Worm (Caenorhabditis elegans) whole organism, L4 larva: ENCODE results near the gene R05G6.5.

Source experiments
- D1046.2 ChIP-seq: fragments of 200-800 bp; sonication (Bioruptor generic); IDR thresholded peaks from 2 replicates; pipeline ENCODE4 v1.3.6; 2022; ENCODE audit warnings: missing genetic modification characterization, missing compliant biosample characterization
- F37D6.2 ChIP-seq: sonication (generic microtip); optimal IDR thresholded peaks from 2 replicates; lab custom pipeline; 2016; ENCODE audit warnings: mild to moderate bottlenecking, missing genetic modification characterization, missing compliant biosample characterization
- R02D3.7 ChIP-seq: fragments of 150-350 bp; sonication (generic microtip); optimal IDR thresholded peaks from 3 replicates; lab custom pipeline; 2014; ENCODE audit warnings: missing biosample characterization, missing genetic modification characterization
- aly-2 ChIP-seq: sonication (generic microtip); optimal IDR thresholded peaks from 2 replicates; lab custom pipeline; 2018; ENCODE audit warnings: missing biosample characterization, missing genetic modification characterization
- ceh-28 ChIP-seq: fragments of 150-350 bp; optimal IDR thresholded peaks from 2 replicates; lab custom pipeline; 2014; ENCODE audit warnings: missing biosample characterization, missing genetic modification reagents, missing genetic modification characterization
- ceh-32 ChIP-seq: sonication (generic microtip); optimal IDR thresholded peaks from 2 replicates; lab custom pipeline; 2016; ENCODE audit warnings: mild to moderate bottlenecking, missing genetic modification characterization, missing compliant biosample characterization; ENCODE audit not compliant: poor library complexity
- ceh-44 ChIP-seq: fragments of 200-800 bp; sonication (Bioruptor generic); IDR thresholded peaks from 2 replicates; pipeline ENCODE4 v1.3.6; 2022; ENCODE audit warnings: missing genetic modification reagents, missing genetic modification characterization, missing compliant biosample characterization
- daf-12 ChIP-seq: fragments of 150-350 bp; optimal IDR thresholded peaks from 2 replicates; lab custom pipeline; 2014; ENCODE audit warnings: missing biosample characterization, missing genetic modification reagents, missing genetic modification characterization
- daf-19 ChIP-seq: fragments of 200-800 bp; sonication (Bioruptor generic); conservative IDR thresholded peaks from 2 replicates; pipeline ENCODE4 v1.3.6; 2022; ENCODE audit warnings: missing genetic modification characterization, missing compliant biosample characterization
- dmd-8 ChIP-seq: fragments of 200-800 bp; sonication (Bioruptor generic); IDR thresholded peaks from 2 replicates; pipeline ENCODE4 v1.3.6; 2022; ENCODE audit warnings: missing genetic modification characterization, missing compliant biosample characterization
- dpl-1 ChIP-seq: fragments of 150-350 bp; optimal IDR thresholded peaks from 2 replicates; lab custom pipeline; 2014; ENCODE audit warnings: missing biosample characterization, missing genetic modification reagents, missing genetic modification characterization
- egl-27 ChIP-seq: sonication (generic microtip); optimal IDR thresholded peaks from 3 replicates; lab custom pipeline; 2017; ENCODE audit warnings: missing biosample characterization, missing genetic modification reagents, missing genetic modification characterization
- fkh-10 ChIP-seq: fragments of 150-350 bp; optimal IDR thresholded peaks from 2 replicates; lab custom pipeline; 2014; ENCODE audit warnings: missing biosample characterization, missing genetic modification reagents, missing genetic modification characterization
- fos-1 ChIP-seq: fragments of 150-350 bp; optimal IDR thresholded peaks from 2 replicates; lab custom pipeline; 2014; ENCODE audit warnings: missing biosample characterization, missing genetic modification characterization
- hlh-11 ChIP-seq: fragments of 200-800 bp; sonication (Bioruptor generic); optimal IDR thresholded peaks from 2 replicates; lab custom pipeline; 2018; ENCODE audit warnings: mild to moderate bottlenecking, missing genetic modification characterization, missing compliant biosample characterization
- lin-1 ChIP-seq: fragments of 200-800 bp; sonication (Bioruptor generic); IDR thresholded peaks from 2 replicates; pipeline ENCODE4 v1.3.6; 2022; ENCODE audit warnings: missing genetic modification reagents, missing genetic modification characterization, missing compliant biosample characterization
- lin-13 ChIP-seq: fragments of 150-350 bp; optimal IDR thresholded peaks from 2 replicates; lab custom pipeline; 2014; ENCODE audit warnings: missing biosample characterization, missing genetic modification reagents, missing genetic modification characterization
- lin-15B ChIP-seq: fragments of 150-350 bp; sonication (generic microtip); optimal IDR thresholded peaks from 3 replicates; lab custom pipeline; 2014; ENCODE audit warnings: missing biosample characterization, missing genetic modification characterization
- lin-29 ChIP-seq: fragments of 200-800 bp; sonication (Bioruptor generic); IDR thresholded peaks from 2 replicates; pipeline ENCODE4 v1.3.6; 2022; ENCODE audit warnings: missing genetic modification reagents, missing genetic modification characterization, missing compliant biosample characterization
- lin-38 ChIP-seq: fragments of 200-800 bp; sonication (Bioruptor generic); IDR thresholded peaks from 2 replicates; pipeline ENCODE4 v1.3.6; 2022; ENCODE audit warnings: missing genetic modification reagents, missing genetic modification characterization, missing compliant biosample characterization
- lir-3 ChIP-seq: sonication (generic microtip); optimal IDR thresholded peaks from 2 replicates; lab custom pipeline; 2016; ENCODE audit warnings: mild to moderate bottlenecking, missing genetic modification characterization, missing compliant biosample characterization
- mdt-29 ChIP-seq: fragments of 200-800 bp; sonication (Bioruptor generic); IDR thresholded peaks from 2 replicates; pipeline ENCODE4 v1.3.6; 2022; ENCODE audit warnings: missing genetic modification reagents, missing genetic modification characterization, missing compliant biosample characterization
- mes-2 ChIP-seq: sonication (generic microtip); optimal IDR thresholded peaks from 2 replicates; lab custom pipeline; 2016; ENCODE audit warnings: missing genotype, mild to moderate bottlenecking, missing genetic modification characterization, missing compliant biosample characterization; ENCODE audit not compliant: poor library complexity, severe bottlenecking
- nhr-237 ChIP-seq: sonication (generic microtip); optimal IDR thresholded peaks from 2 replicates; lab custom pipeline; 2017; ENCODE audit warnings: missing biosample characterization, missing genetic modification characterization
- nhr-76 ChIP-seq: fragments of 150-350 bp; optimal IDR thresholded peaks from 2 replicates; lab custom pipeline; 2014; ENCODE audit warnings: missing biosample characterization, missing genetic modification characterization
- nhr-77 ChIP-seq: fragments of 150-350 bp; optimal IDR thresholded peaks from 2 replicates; lab custom pipeline; 2014; ENCODE audit warnings: missing biosample characterization, missing genetic modification characterization
- pha-4 ChIP-seq, 2 experiments: fragments of 150-350 bp in 1 of 2; fragments of 200-800 bp in 1 of 2; sonication (Bioruptor generic) in 1 of 2; IDR thresholded peaks in 1 of 2; optimal IDR thresholded peaks in 1 of 2; 2 replicates each; pipeline versions ENCODE4 v1.3.6 to Lab custom; 2014 to 2022; ENCODE audit warnings: missing genetic modification characterization in 2 of 2, missing genetic modification reagents in 2 of 2, missing biosample characterization in 1 of 2, missing compliant biosample characterization in 1 of 2
- pqm-1 ChIP-seq: sonication (generic microtip); optimal IDR thresholded peaks from 2 replicates; lab custom pipeline; 2017; ENCODE audit warnings: missing biosample characterization, missing genetic modification characterization
- saeg-2 ChIP-seq: fragments of 200-800 bp; sonication (Bioruptor generic); IDR thresholded peaks from 2 replicates; pipeline ENCODE4 v1.3.6; 2022; ENCODE audit warnings: missing genetic modification reagents, missing genetic modification characterization, missing compliant biosample characterization
- sdz-12 ChIP-seq: fragments of 200-800 bp; sonication (Bioruptor generic); optimal IDR thresholded peaks from 2 replicates; lab custom pipeline; 2018; ENCODE audit warnings: mild to moderate bottlenecking, missing genetic modification characterization, missing compliant biosample characterization
- set-16 ChIP-seq: fragments of 200-800 bp; sonication (Bioruptor generic); IDR thresholded peaks from 2 replicates; pipeline ENCODE4 v1.3.6; 2022; ENCODE audit warnings: missing genetic modification reagents, missing genetic modification characterization, missing compliant biosample characterization
- snpc-4 ChIP-seq: fragments of 150-350 bp; optimal IDR thresholded peaks from 2 replicates; lab custom pipeline; 2014; ENCODE audit warnings: missing biosample characterization, missing genetic modification characterization
- spr-3 ChIP-seq: fragments of 200-800 bp; sonication (Bioruptor generic); optimal IDR thresholded peaks from 2 replicates; lab custom pipeline; 2018; ENCODE audit warnings: mild to moderate bottlenecking, missing genetic modification characterization, missing compliant biosample characterization
- tag-97 ChIP-seq: fragments of 200-800 bp; sonication (Bioruptor generic); IDR thresholded peaks from 2 replicates; pipeline ENCODE4 v1.3.6; 2022; ENCODE audit warnings: missing genetic modification characterization, missing compliant biosample characterization
- vab-7 ChIP-seq: fragments of 200-800 bp; sonication (Bioruptor generic); IDR thresholded peaks from 2 replicates; pipeline ENCODE4 v1.3.6; 2022; ENCODE audit warnings: missing genetic modification reagents, missing genetic modification characterization, missing compliant biosample characterization
- zfp-2 ChIP-seq: sonication (generic microtip); optimal IDR thresholded peaks from 2 replicates; lab custom pipeline; 2016; ENCODE audit warnings: mild to moderate bottlenecking, missing genetic modification characterization, missing compliant biosample characterization
- zip-11 ChIP-seq: fragments of 200-800 bp; sonication (Bioruptor generic); IDR thresholded peaks from 2 replicates; pipeline ENCODE4 v1.3.6; 2022; ENCODE audit warnings: missing genetic modification characterization, missing compliant biosample characterization

Gene R05G6.5

DNA sequence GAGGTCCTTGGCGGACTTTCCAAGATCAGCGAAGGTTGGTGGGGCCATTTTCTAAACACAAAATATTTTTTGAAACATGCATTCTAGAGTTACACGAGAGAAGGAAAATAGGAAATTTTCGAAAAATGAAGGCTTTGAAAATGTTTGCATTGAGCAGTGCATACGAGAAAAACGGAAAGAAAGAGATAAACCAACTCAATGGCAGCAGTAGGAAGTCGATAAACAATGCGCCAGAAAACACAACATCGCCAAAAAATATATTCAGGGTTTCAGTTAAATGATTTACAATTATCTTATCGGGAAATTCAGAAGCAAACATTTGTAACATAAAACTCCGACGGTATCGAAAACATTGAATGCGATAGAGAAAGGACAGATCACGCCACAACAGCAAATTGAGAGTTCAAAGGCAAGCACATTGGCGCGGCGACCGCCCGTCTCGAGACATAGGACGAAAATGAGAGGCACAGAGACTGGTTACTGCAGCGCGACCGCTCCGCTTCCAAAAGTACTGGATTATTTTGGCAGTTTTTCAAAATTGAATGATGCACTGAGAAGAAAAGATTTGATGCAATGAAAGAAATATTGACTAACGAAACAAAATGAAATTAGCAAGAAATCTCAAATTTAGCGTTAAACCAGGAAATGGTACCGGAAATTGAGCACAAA lies at the start of gene R05G6.5, which contains the start of gene vdac-1 (continued):
- TF ChIP-seq lir-3 (tag; lab: Kevin White, UChicago) (no peak), fos-1 (tag; lab: Kevin White, UChicago) (no peak), ceh-28 (tag; lab: Kevin White, UChicago) (no peak), sdz-12 (GFP tag; lab: Kevin White, UChicago) (no peak), set-16 (GFP tag; lab: Robert Waterston, UW) (no peak), D1046.2 (no peak)
- TF ChIP-seq, all 104 proteins: peak for 53

ce11 chrIV:7460225-7460624 lies 47.9 kb upstream of the R05G6.5 start, which contains the start of gene F13B6.2:
Gene F13B6.2 (minus strand): TSS chrIV:7460325.
- no peak for TF ChIP-seq snpc-4 (tag; lab: Kevin White, UChicago)
- no peak for TF ChIP-seq lin-15B
- no peak for TF ChIP-seq tag-97 (GFP tag; lab: Robert Waterston, UW)
- TF ChIP-seq aly-2 (tag; lab: Kevin White, UChicago), result no peak
- TF ChIP-seq mdt-29, result no peak
- TF ChIP-seq zfp-2, result no peak
- TF ChIP-seq nhr-76 (tag; lab: Kevin White, UChicago), result no peak
- no peak for TF ChIP-seq daf-12 (tag; lab: Kevin White, UChicago)
- no peak for TF ChIP-seq daf-19 (GFP tag; lab: Robert Waterston, UW)
- no peak for TF ChIP-seq lin-29
- TF ChIP-seq fkh-10, result no peak
- no peak for TF ChIP-seq egl-27 (tag; lab: Kevin White, UChicago)
- no peak for TF ChIP-seq ceh-44 (GFP tag; lab: Robert Waterston, UW)
- TF ChIP-seq lin-38 (GFP tag; lab: Robert Waterston, UW), result no peak
- no peak for TF ChIP-seq F37D6.2 (tag; lab: Kevin White, UChicago)
- TF ChIP-seq lin-13 (GFP tag; lab: Kevin White, UChicago), result no peak
- TF ChIP-seq mes-2 (tag; lab: Kevin White, UChicago), result no peak

DNA sequence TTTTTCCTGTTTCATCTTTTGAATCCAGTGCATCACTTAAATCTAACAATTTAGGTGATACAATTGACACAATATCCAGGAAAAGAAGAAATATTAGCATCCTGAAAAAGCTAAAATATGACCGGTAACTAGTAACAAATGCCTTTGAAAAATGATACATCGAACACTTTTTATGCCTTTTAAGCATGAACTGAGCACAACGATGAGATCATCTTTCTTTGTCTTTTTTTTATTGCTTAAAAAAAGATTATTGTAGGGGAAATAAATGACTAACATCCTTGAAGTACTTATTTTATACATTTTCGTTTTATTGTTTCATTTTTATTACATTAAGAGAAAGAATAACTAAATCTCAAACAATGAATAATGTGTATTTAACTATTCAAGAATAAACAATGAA lies 42.3 kb upstream of the R05G6.5 start, which contains the start of gene F13B6.3:
Gene F13B6.3 (minus strand): TSS at position 101 of the 400 bp plus-strand sequence.
- TF ChIP-seq vab-7 (GFP tag; lab: Robert Waterston, UW), result no peak
- TF ChIP-seq D1046.2, result no peak
- TF ChIP-seq lir-3 (tag; lab: Kevin White, UChicago), result no peak
- no peak for TF ChIP-seq pqm-1 (tag; lab: Kevin White, UChicago)
- TF ChIP-seq ceh-32, result no peak
- TF ChIP-seq dpl-1 (GFP tag; lab: Kevin White, UChicago), result no peak
- no peak for TF ChIP-seq nhr-237 (tag; lab: Kevin White, UChicago)
- no peak for TF ChIP-seq hlh-11 (tag; lab: Kevin White, UChicago)
- TF ChIP-seq pha-4 (GFP tag; IDR thresholded peaks at IDR 0.05; lab: Robert Waterston, UW), result no peak
- no peak for TF ChIP-seq pha-4 (tag; optimal IDR thresholded peaks at IDR 0.05; lab: Kevin White, UChicago)
- TF ChIP-seq fkh-10, result no peak
- TF ChIP-seq snpc-4 (tag; lab: Kevin White, UChicago), result no peak
- no peak for TF ChIP-seq egl-27 (tag; lab: Kevin White, UChicago)
- TF ChIP-seq R02D3.7 (tag; lab: Kevin White, UChicago), result no peak
- no peak for TF ChIP-seq saeg-2
- no peak for TF ChIP-seq zip-11
- no peak for TF ChIP-seq dmd-8
- no peak for TF ChIP-seq spr-3 (GFP tag; lab: Kevin White, UChicago)
- TF ChIP-seq lin-1 (GFP tag; lab: Robert Waterston, UW), result no peak
- no peak for TF ChIP-seq nhr-77 (tag; lab: Kevin White, UChicago)
- TF ChIP-seq, all 104 proteins: peak for 0
